Fruit fly (Drosophila melanogaster): ENCODE data around the gene CG15916.

- TF ChIP-seq CG8478 (optimal IDR thresholded peaks at IDR 0.05) (no peak), CTCF (optimal IDR thresholded peaks at IDR 0.05) (no peak)
Measured at dm6 chrX:15940956-15941246, 50.5 kb downstream of the CG15916 start, which contains the start of gene CG8924.
